Worm (Caenorhabditis elegans) whole organism, late embryonic: Measurements from ENCODE around the gene B0507.9.
A peak's percentile ranks its signal among the peaks of the same experiment; 100 is the strongest.

Source experiments
- C08G9.2 ChIP-seq: sonication (generic microtip); optimal IDR thresholded peaks from 2 replicates; lab custom pipeline; 2016; ENCODE audit warnings: mild to moderate bottlenecking, missing genetic modification characterization, moderate library complexity, missing compliant biosample characterization
- C38D4.7 ChIP-seq: fragments of 200-800 bp; sonication (Bioruptor generic); optimal IDR thresholded peaks from 2 replicates; lab custom pipeline; 2018; ENCODE audit warnings: mild to moderate bottlenecking, missing genetic modification characterization, moderate library complexity, missing compliant biosample characterization
- K02D7.2 ChIP-seq: sonication (generic microtip); optimal IDR thresholded peaks from 2 replicates; lab custom pipeline; 2017; ENCODE audit warnings: mild to moderate bottlenecking, missing genetic modification characterization, missing compliant biosample characterization
- K09A11.1 ChIP-seq: sonication (generic microtip); optimal IDR thresholded peaks from 2 replicates; lab custom pipeline; 2017; ENCODE audit warnings: antibody characterized with exemption, mild to moderate bottlenecking, missing genetic modification characterization, missing compliant biosample characterization; ENCODE audit not compliant: insufficient read depth
- T23F11.4 ChIP-seq: fragments of 200-800 bp; sonication (Bioruptor generic); optimal IDR thresholded peaks from 2 replicates; lab custom pipeline; 2018; ENCODE audit warnings: mild to moderate bottlenecking, missing genetic modification characterization, missing compliant biosample characterization
- ama-1 ChIP-seq: fragments of 150-350 bp; optimal IDR thresholded peaks from 2 replicates; lab custom pipeline; 2014
- ceh-14 ChIP-seq: sonication (generic microtip); optimal IDR thresholded peaks from 2 replicates; lab custom pipeline; 2016; ENCODE audit warnings: missing genotype, missing genetic modification characterization, missing compliant biosample characterization
- ceh-22 ChIP-seq: sonication (generic microtip); optimal IDR thresholded peaks from 2 replicates; lab custom pipeline; 2017; ENCODE audit warnings: missing biosample characterization, missing genetic modification characterization
- ceh-24 ChIP-seq: sonication (generic microtip); optimal IDR thresholded peaks from 2 replicates; lab custom pipeline; 2016; ENCODE audit warnings: mild to moderate bottlenecking, missing genetic modification characterization, missing compliant biosample characterization
- ceh-30 ChIP-seq: fragments of 150-350 bp; optimal IDR thresholded peaks from 2 replicates; lab custom pipeline; 2014; ENCODE audit warnings: missing biosample characterization, missing genetic modification characterization
- ceh-31 ChIP-seq: sonication (generic microtip); optimal IDR thresholded peaks from 2 replicates; lab custom pipeline; 2016; ENCODE audit warnings: missing genetic modification characterization, missing compliant biosample characterization
- ceh-34 ChIP-seq: sonication (generic microtip); optimal IDR thresholded peaks from 2 replicates; lab custom pipeline; 2016; ENCODE audit warnings: mild to moderate bottlenecking, missing genetic modification characterization, missing compliant biosample characterization
- ceh-48 ChIP-seq: sonication (generic microtip); optimal IDR thresholded peaks from 2 replicates; lab custom pipeline; 2016; ENCODE audit warnings: missing genetic modification characterization, inconsistent platforms, missing compliant biosample characterization
- elt-2 ChIP-seq: sonication (generic microtip); optimal IDR thresholded peaks from 2 replicates; lab custom pipeline; 2016; ENCODE audit warnings: missing genetic modification reagents, missing genetic modification characterization, missing compliant biosample characterization
- ets-4 ChIP-seq: sonication (generic microtip); optimal IDR thresholded peaks from 2 replicates; lab custom pipeline; 2016; ENCODE audit warnings: missing genetic modification characterization, missing compliant biosample characterization
- eyg-1 ChIP-seq: sonication (generic microtip); optimal IDR thresholded peaks from 2 replicates; lab custom pipeline; 2016; ENCODE audit warnings: missing genotype, missing genetic modification characterization, missing compliant biosample characterization
- fax-1 ChIP-seq: sonication (generic microtip); optimal IDR thresholded peaks from 2 replicates; lab custom pipeline; 2016; ENCODE audit warnings: missing genotype, missing genetic modification characterization, missing compliant biosample characterization
- fkh-6 ChIP-seq: sonication (generic microtip); optimal IDR thresholded peaks from 2 replicates; lab custom pipeline; 2016; ENCODE audit warnings: missing genetic modification characterization, missing compliant biosample characterization
- gmeb-2 ChIP-seq: sonication (generic microtip); optimal IDR thresholded peaks from 2 replicates; lab custom pipeline; 2016; ENCODE audit warnings: missing genetic modification characterization, inconsistent platforms, missing compliant biosample characterization
- hlh-13 ChIP-seq: fragments of 200-800 bp; sonication (Bioruptor generic); optimal IDR thresholded peaks from 2 replicates; lab custom pipeline; 2018; ENCODE audit warnings: mild to moderate bottlenecking, missing genetic modification characterization, missing compliant biosample characterization
- hlh-15 ChIP-seq: sonication (generic microtip); optimal IDR thresholded peaks from 2 replicates; lab custom pipeline; 2016; ENCODE audit warnings: missing genetic modification characterization, missing compliant biosample characterization
- lin-11 ChIP-seq: fragments of 200-800 bp; sonication (Bioruptor generic); optimal IDR thresholded peaks from 2 replicates; lab custom pipeline; 2018; ENCODE audit warnings: mild to moderate bottlenecking, missing genetic modification characterization, missing compliant biosample characterization
- mec-3 ChIP-seq: sonication (generic microtip); optimal IDR thresholded peaks from 2 replicates; lab custom pipeline; 2016; ENCODE audit warnings: borderline replicate concordance, missing genetic modification characterization, missing compliant biosample characterization
- odd-2 ChIP-seq: sonication (generic microtip); optimal IDR thresholded peaks from 2 replicates; lab custom pipeline; 2017; ENCODE audit warnings: antibody characterized with exemption, mild to moderate bottlenecking, missing genetic modification characterization, missing compliant biosample characterization
- pag-3 ChIP-seq: sonication (generic microtip); optimal IDR thresholded peaks from 2 replicates; lab custom pipeline; 2016; ENCODE audit warnings: missing compliant biosample characterization, missing genetic modification characterization, borderline replicate concordance
- pha-2 ChIP-seq: sonication (generic microtip); optimal IDR thresholded peaks from 2 replicates; lab custom pipeline; 2017; ENCODE audit warnings: mild to moderate bottlenecking, missing genetic modification characterization, missing compliant biosample characterization
- pha-4 ChIP-seq: fragments of 150-350 bp; optimal IDR thresholded peaks from 2 replicates; lab custom pipeline; 2018; ENCODE audit warnings: missing biosample characterization, missing genetic modification reagents, missing genetic modification characterization
- pqm-1 ChIP-seq: sonication (generic microtip); optimal IDR thresholded peaks from 2 replicates; lab custom pipeline; 2016; ENCODE audit warnings: missing genetic modification characterization, missing compliant biosample characterization
- rnt-1 ChIP-seq: sonication (generic microtip); optimal IDR thresholded peaks from 2 replicates; lab custom pipeline; 2016; ENCODE audit warnings: missing genetic modification characterization, missing compliant biosample characterization
- sox-2 ChIP-seq: fragments of 200-800 bp; sonication (Bioruptor generic); IDR thresholded peaks from 2 replicates; pipeline ENCODE4 v1.3.6; 2022; ENCODE audit warnings: missing genetic modification reagents, missing genetic modification characterization, missing compliant biosample characterization
- sox-4 ChIP-seq: sonication (generic microtip); optimal IDR thresholded peaks from 2 replicates; lab custom pipeline; 2017; ENCODE audit warnings: mild to moderate bottlenecking, missing genetic modification characterization, inconsistent platforms, missing compliant biosample characterization
- tbx-2 ChIP-seq: sonication (generic microtip); optimal IDR thresholded peaks from 2 replicates; lab custom pipeline; 2016; ENCODE audit warnings: missing genetic modification characterization, missing compliant biosample characterization
- ttx-3 ChIP-seq: sonication (generic microtip); optimal IDR thresholded peaks from 2 replicates; lab custom pipeline; 2016; ENCODE audit warnings: missing genetic modification reagents, missing genetic modification characterization, missing compliant biosample characterization
- unc-3 ChIP-seq, 2 experiments: fragments of 200-800 bp in 1 of 2; sonication (Bioruptor generic) in 1 of 2; sonication (generic microtip) in 1 of 2; conservative IDR thresholded peaks in 1 of 2; optimal IDR thresholded peaks in 1 of 2; 2 replicates each; pipeline versions ENCODE4 v1.3.6 to Lab custom; 2016 to 2022; ENCODE audit warnings: missing compliant biosample characterization in 2 of 2, missing genetic modification characterization in 2 of 2, missing genetic modification reagents in 1 of 2
- unc-55 ChIP-seq: sonication (generic microtip); optimal IDR thresholded peaks from 2 replicates; lab custom pipeline; 2017; ENCODE audit warnings: missing biosample characterization, missing genetic modification reagents, missing genetic modification characterization
- unc-86 ChIP-seq: sonication (generic microtip); optimal IDR thresholded peaks from 2 replicates; lab custom pipeline; 2016; ENCODE audit warnings: missing genetic modification characterization, missing compliant biosample characterization
- ztf-16 ChIP-seq: sonication (generic microtip); optimal IDR thresholded peaks from 2 replicates; lab custom pipeline; 2017; ENCODE audit warnings: missing genetic modification characterization, missing compliant biosample characterization

B0507.9 gene

ce11 chrV:8800978-8801559 is 35.2 kb upstream of the B0507.9 start, which contains the start of gene magu-2:
TSS of gene magu-2 (minus strand) at chrV:8801028.
- TF ChIP-seq T23F11.4 (no peak), ttx-3 (tag; lab: Kevin White, UChicago) (no peak), elt-2 (no peak), odd-2 (tag; lab: Kevin White, UChicago) (no peak), C38D4.7 (GFP tag; lab: Kevin White, UChicago) (no peak), ztf-16 (tag; lab: Kevin White, UChicago) (no peak), rnt-1 (tag; lab: Kevin White, UChicago) (no peak), ceh-30 (tag; lab: Kevin White, UChicago) (no peak), ceh-31 (tag; lab: Kevin White, UChicago) (no peak), C08G9.2 (no peak), fax-1 (tag; lab: Kevin White, UChicago) (no peak), ets-4 (tag; lab: Kevin White, UChicago) (no peak), mec-3 (tag; lab: Kevin White, UChicago) (no peak), pag-3 (tag; lab: Kevin White, UChicago) (no peak), hlh-13 (no peak), tbx-2 (tag; lab: Kevin White, UChicago) (no peak), lin-11 (tag; lab: Kevin White, UChicago) (no peak), ama-1 (no peak)

- no peak for TF ChIP-seq K09A11.1 (tag; lab: Kevin White, UChicago)
- TF ChIP-seq pha-2 (tag; lab: Kevin White, UChicago): no peak
- no peak for TF ChIP-seq ceh-14
- TF ChIP-seq sox-2 (GFP tag; lab: Robert Waterston, UW): no peak
- TF ChIP-seq ceh-22: no peak
- TF ChIP-seq, all 69 proteins: peak for 0
These were observed 33.5 kb upstream of the B0507.9 start for ce11 chrV:8799293-8799812.

ce11 chrV:8798470-8798869 is 32.6 kb upstream of the B0507.9 start:
- TF ChIP-seq ceh-22 (no peak), pqm-1 (tag; lab: Kevin White, UChicago) (no peak), sox-4 (tag; lab: Kevin White, UChicago) (no peak), ceh-14 (no peak), pha-4 (no peak), ttx-3 (tag; lab: Kevin White, UChicago) (no peak), fkh-6 (tag; lab: Kevin White, UChicago) (no peak), ets-4 (tag; lab: Kevin White, UChicago) (no peak), unc-55 (no peak), ceh-48 (tag; lab: Kevin White, UChicago) (no peak), unc-86 (tag; lab: Kevin White, UChicago) (no peak), gmeb-2 (tag; lab: Kevin White, UChicago) (no peak), K02D7.2 (no peak), ceh-24 (tag; lab: Kevin White, UChicago) (no peak), tbx-2 (tag; lab: Kevin White, UChicago) (no peak), hlh-15 (tag; lab: Kevin White, UChicago) (no peak)

- TF ChIP-seq unc-86 (tag; lab: Kevin White, UChicago) (no peak), ceh-31 (tag; lab: Kevin White, UChicago) (peak; percentile 49)
These were observed 31.1 kb upstream of the B0507.9 start for ce11 chrV:8796889-8797288.

ce11 chrV:8796246-8796645 is 30.4 kb upstream of the B0507.9 start:
- no peak for TF ChIP-seq unc-3 (GFP tag; conservative IDR thresholded peaks at IDR 0.05; lab: Robert Waterston, UW)
- TF ChIP-seq unc-3 (tag; optimal IDR thresholded peaks at IDR 0.05; lab: Kevin White, UChicago): no peak
- TF ChIP-seq pha-2 (tag; lab: Kevin White, UChicago): no peak
- no peak for TF ChIP-seq eyg-1 (tag; lab: Kevin White, UChicago)
- no peak for TF ChIP-seq hlh-13
- no peak for TF ChIP-seq ceh-34 (tag; lab: Kevin White, UChicago)
- TF ChIP-seq sox-2 (GFP tag; lab: Robert Waterston, UW): no peak
